Worm (Caenorhabditis elegans) whole organism, L2 larva: ENCODE results near the gene dcr-1.
A peak's percentile ranks its signal among the peaks of the same experiment; 100 is the strongest.

Experiments
- C34F6.9 ChIP-seq: fragments of 150-350 bp; optimal IDR thresholded peaks from 2 replicates; lab custom pipeline; 2014; ENCODE audit warnings: missing biosample characterization, missing genetic modification characterization
- F13H6.1 ChIP-seq: sonication (generic microtip); optimal IDR thresholded peaks from 2 replicates; lab custom pipeline; 2016; ENCODE audit warnings: missing genetic modification characterization, missing compliant biosample characterization
- R02D3.7 ChIP-seq: fragments of 150-350 bp; optimal IDR thresholded peaks from 2 replicates; lab custom pipeline; 2014; ENCODE audit warnings: missing biosample characterization, missing genetic modification characterization
- Y55F3AM.14 ChIP-seq: fragments of 200-800 bp; sonication (Bioruptor generic); optimal IDR thresholded peaks from 2 replicates; lab custom pipeline; 2018; ENCODE audit warnings: mild to moderate bottlenecking, missing genetic modification characterization, missing compliant biosample characterization
- ZK546.5 ChIP-seq: sonication (generic microtip); optimal IDR thresholded peaks from 2 replicates; lab custom pipeline; 2017; ENCODE audit warnings: missing biosample characterization, missing genetic modification characterization
- alr-1 ChIP-seq: fragments of 150-350 bp; optimal IDR thresholded peaks from 2 replicates; lab custom pipeline; 2014; ENCODE audit warnings: missing biosample characterization, missing genetic modification characterization
- ama-1 ChIP-seq: fragments of 150-350 bp; optimal IDR thresholded peaks from 2 replicates; lab custom pipeline; 2018; ENCODE audit warnings: inconsistent platforms
- blmp-1 ChIP-seq: sonication (generic microtip); optimal IDR thresholded peaks from 2 replicates; lab custom pipeline; 2017; ENCODE audit warnings: missing genetic modification characterization, mild to moderate bottlenecking, missing compliant biosample characterization, antibody characterized with exemption, moderate library complexity; ENCODE audit not compliant: insufficient read depth
- ceh-16 ChIP-seq: fragments of 150-350 bp; optimal IDR thresholded peaks from 2 replicates; lab custom pipeline; 2014; ENCODE audit warnings: missing biosample characterization, missing genetic modification characterization
- ceh-82 ChIP-seq: fragments of 150-350 bp; optimal IDR thresholded peaks from 2 replicates; lab custom pipeline; 2014; ENCODE audit warnings: missing biosample characterization, missing genetic modification characterization
- crh-2 ChIP-seq: sonication (generic microtip); optimal IDR thresholded peaks from 2 replicates; lab custom pipeline; 2017; ENCODE audit warnings: missing biosample characterization, missing genetic modification characterization
- dmd-4 ChIP-seq: sonication (generic microtip); optimal IDR thresholded peaks from 2 replicates; lab custom pipeline; 2017; ENCODE audit warnings: missing biosample characterization, missing genetic modification characterization
- elt-1 ChIP-seq: fragments of 150-350 bp; optimal IDR thresholded peaks from 2 replicates; lab custom pipeline; 2014; ENCODE audit warnings: missing biosample characterization, missing genetic modification characterization
- elt-3 ChIP-seq: sonication (generic microtip); optimal IDR thresholded peaks from 2 replicates; lab custom pipeline; 2017; ENCODE audit warnings: missing biosample characterization, missing genetic modification characterization
- fos-1 ChIP-seq: fragments of 150-350 bp; optimal IDR thresholded peaks from 2 replicates; lab custom pipeline; 2014; ENCODE audit warnings: missing biosample characterization, missing genetic modification characterization
- gmeb-1 ChIP-seq: fragments of 150-350 bp; optimal IDR thresholded peaks from 2 replicates; lab custom pipeline; 2014; ENCODE audit warnings: missing biosample characterization, missing genetic modification characterization
- lin-13 ChIP-seq: fragments of 150-350 bp; optimal IDR thresholded peaks from 2 replicates; lab custom pipeline; 2014; ENCODE audit warnings: missing biosample characterization, missing genetic modification reagents, missing genetic modification characterization
- lin-39 ChIP-seq: fragments of 150-350 bp; optimal IDR thresholded peaks from 2 replicates; lab custom pipeline; 2014; ENCODE audit warnings: missing biosample characterization, missing genetic modification reagents, missing genetic modification characterization
- lsy-2 ChIP-seq, 2 experiments: fragments of 150-350 bp in 1 of 2; sonication (generic microtip) in 1 of 2; optimal IDR thresholded peaks; 2 replicates each; lab custom pipeline; 2014 to 2017; ENCODE audit warnings: missing biosample characterization in 2 of 2, missing genetic modification characterization in 2 of 2
- mab-5 ChIP-seq: fragments of 150-350 bp; optimal IDR thresholded peaks from 2 replicates; lab custom pipeline; 2014; ENCODE audit warnings: missing biosample characterization, missing genetic modification characterization
- mbf-1 ChIP-seq: sonication (generic microtip); optimal IDR thresholded peaks from 2 replicates; lab custom pipeline; 2017; ENCODE audit warnings: missing biosample characterization, missing genetic modification characterization
- mdl-1 ChIP-seq, 2 experiments: fragments of 150-350 bp in 1 of 2; sonication (generic microtip) in 1 of 2; optimal IDR thresholded peaks; 2 replicates each; lab custom pipeline; 2017; ENCODE audit warnings: missing biosample characterization in 2 of 2, missing genetic modification characterization in 2 of 2
- nhr-10 ChIP-seq: sonication (generic microtip); optimal IDR thresholded peaks from 2 replicates; lab custom pipeline; 2017; ENCODE audit warnings: missing biosample characterization, missing genetic modification characterization
- nhr-11 ChIP-seq: fragments of 150-350 bp; optimal IDR thresholded peaks from 2 replicates; lab custom pipeline; 2014; ENCODE audit warnings: missing biosample characterization, missing genetic modification characterization
- nhr-12 ChIP-seq: fragments of 150-350 bp; optimal IDR thresholded peaks from 2 replicates; lab custom pipeline; 2014; ENCODE audit warnings: missing biosample characterization, missing genetic modification characterization
- nhr-21 ChIP-seq: fragments of 150-350 bp; optimal IDR thresholded peaks from 2 replicates; lab custom pipeline; 2014; ENCODE audit warnings: missing biosample characterization, missing genetic modification characterization
- nhr-23 ChIP-seq: fragments of 150-350 bp; optimal IDR thresholded peaks from 2 replicates; lab custom pipeline; 2014; ENCODE audit warnings: missing biosample characterization, missing genetic modification reagents, missing genetic modification characterization
- nhr-25 ChIP-seq: fragments of 150-350 bp; sonication (generic microtip); optimal IDR thresholded peaks from 3 replicates; lab custom pipeline; 2014; ENCODE audit warnings: missing biosample characterization, missing genetic modification characterization
- nhr-6 ChIP-seq: fragments of 150-350 bp; optimal IDR thresholded peaks from 2 replicates; lab custom pipeline; 2014; ENCODE audit warnings: missing biosample characterization, missing genetic modification characterization
- nhr-77 ChIP-seq: fragments of 150-350 bp; optimal IDR thresholded peaks from 2 replicates; lab custom pipeline; 2014; ENCODE audit warnings: missing biosample characterization, missing genetic modification characterization
- sem-4 ChIP-seq: fragments of 150-350 bp; optimal IDR thresholded peaks from 2 replicates; lab custom pipeline; 2014; ENCODE audit warnings: missing biosample characterization, missing genetic modification reagents, missing genetic modification characterization
- sma-3 ChIP-seq: sonication (generic microtip); optimal IDR thresholded peaks from 2 replicates; lab custom pipeline; 2016; ENCODE audit warnings: missing genetic modification reagents, missing genetic modification characterization, missing compliant biosample characterization
- sma-9 ChIP-seq, 2 experiments: fragments of 150-350 bp in 1 of 2; sonication (generic microtip) in 1 of 2; optimal IDR thresholded peaks; 2 replicates each; lab custom pipeline; 2014 to 2016; ENCODE audit warnings: missing genetic modification characterization in 2 of 2, mild to moderate bottlenecking in 1 of 2, missing biosample characterization in 1 of 2, missing compliant biosample characterization in 1 of 2, missing genetic modification reagents in 1 of 2, moderate library complexity in 1 of 2
- unc-39 ChIP-seq: fragments of 150-350 bp; optimal IDR thresholded peaks from 2 replicates; lab custom pipeline; 2014; ENCODE audit warnings: missing biosample characterization, missing genetic modification characterization
- unc-55 ChIP-seq: fragments of 150-350 bp; sonication (generic microtip); optimal IDR thresholded peaks from 3 replicates; lab custom pipeline; 2014; ENCODE audit warnings: missing biosample characterization, missing genetic modification reagents, missing genetic modification characterization
- unc-62 ChIP-seq: fragments of 150-350 bp; optimal IDR thresholded peaks from 2 replicates; lab custom pipeline; 2014; ENCODE audit warnings: missing biosample characterization, missing genetic modification reagents, missing genetic modification characterization
- ztf-1 ChIP-seq: fragments of 200-800 bp; sonication (Bioruptor generic); conservative IDR thresholded peaks from 2 replicates; pipeline ENCODE4 v1.3.6; 2022; ENCODE audit warnings: missing genetic modification characterization, missing compliant biosample characterization
- ztf-11 ChIP-seq: sonication (generic microtip); optimal IDR thresholded peaks from 2 replicates; lab custom pipeline; 2017; ENCODE audit warnings: missing biosample characterization, missing genetic modification characterization
- ztf-4 ChIP-seq: fragments of 150-350 bp; optimal IDR thresholded peaks from 2 replicates; lab custom pipeline; 2014; ENCODE audit warnings: missing biosample characterization, missing genetic modification characterization

dcr-1 gene

DNA sequence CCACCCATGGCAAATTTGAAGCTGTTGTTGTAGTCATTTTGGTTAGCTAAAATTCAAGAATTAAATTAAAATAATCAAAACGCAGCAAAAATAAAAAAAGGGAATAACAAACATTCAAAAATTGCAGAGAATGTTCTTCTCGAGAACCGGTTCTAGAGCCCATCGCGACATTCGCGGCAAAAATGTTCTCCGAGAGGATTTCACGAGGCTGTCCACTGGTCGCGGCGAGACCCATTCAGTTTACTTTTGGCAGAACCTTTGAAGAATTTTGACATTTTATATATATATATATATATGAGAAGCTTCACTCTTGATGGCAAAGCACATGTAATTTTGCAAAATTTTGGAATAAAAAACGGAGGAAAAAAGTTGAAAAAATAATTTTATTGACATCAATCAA is 50.6 kb downstream of the dcr-1 start, which contains the start of gene F44B9.8:
TSS of gene F44B9.8 (minus strand) at position 163 of the 400 bp plus-strand sequence.
- no peak for TF ChIP-seq ztf-11 (tag; lab: Kevin White, UChicago)
- no peak for TF ChIP-seq nhr-21 (tag; lab: Kevin White, UChicago)
- no peak for TF ChIP-seq nhr-77 (tag; lab: Kevin White, UChicago)
- no peak for TF ChIP-seq mab-5 (tag; lab: Kevin White, UChicago)
- no peak for TF ChIP-seq nhr-11 (tag; lab: Kevin White, UChicago)
- no peak for TF ChIP-seq ama-1 (lab: Kevin White, UChicago)
- no peak for TF ChIP-seq mdl-1 (tag; optimal IDR thresholded peaks at IDR 0.05; lab: Kevin White, UChicago)
- TF ChIP-seq blmp-1 (tag; lab: Kevin White, UChicago): peak; percentile 23
- TF ChIP-seq nhr-23 (tag; lab: Kevin White, UChicago): no peak
- TF ChIP-seq ZK546.5: no peak
- no peak for TF ChIP-seq mbf-1 (tag; lab: Kevin White, UChicago)
- TF ChIP-seq unc-55 (GFP tag; lab: Kevin White, UChicago): peak; percentile 72
- TF ChIP-seq ztf-1 (GFP tag; lab: Robert Waterston, UW): no peak
- TF ChIP-seq sma-9 (GFP tag; optimal IDR thresholded peaks at IDR 0.05; lab: Kevin White, UChicago): peak; percentile 50
- TF ChIP-seq sma-9 (tag; optimal IDR thresholded peaks at IDR 0.05; lab: Kevin White, UChicago): no peak
- no peak for TF ChIP-seq ztf-4
- TF ChIP-seq lsy-2 (tag; optimal IDR thresholded peaks at IDR 0.05; lab: Kevin White, UChicago): peak; percentile 15 to 83
- TF ChIP-seq C34F6.9 (tag; lab: Kevin White, UChicago): peak; percentile 41
- no peak for TF ChIP-seq ceh-82 (tag; lab: Kevin White, UChicago)
- TF ChIP-seq nhr-25 (tag; lab: Kevin White, UChicago): peak; percentile 75
- TF ChIP-seq alr-1 (tag; lab: Kevin White, UChicago): no peak
- TF ChIP-seq nhr-6 (tag; lab: Kevin White, UChicago): no peak
- TF ChIP-seq fos-1 (tag; lab: Kevin White, UChicago): peak; percentile 38
- TF ChIP-seq sem-4: peak; percentile 40
- TF ChIP-seq elt-3: no peak
- TF ChIP-seq lin-39 (tag; lab: Kevin White, UChicago): no peak
- peak; percentile 69 for TF ChIP-seq F13H6.1 (tag; lab: Kevin White, UChicago)
- TF ChIP-seq crh-2 (tag; lab: Kevin White, UChicago): peak; percentile 81
- TF ChIP-seq unc-39 (tag; lab: Kevin White, UChicago): no peak
- TF ChIP-seq gmeb-1 (tag; lab: Kevin White, UChicago): peak; percentile 71
- TF ChIP-seq sma-3 (GFP tag; lab: Kevin White, UChicago): peak; percentile 57
- no peak for TF ChIP-seq dmd-4 (tag; lab: Kevin White, UChicago)
- peak; percentile 63 for TF ChIP-seq lin-13 (GFP tag; lab: Kevin White, UChicago)
- TF ChIP-seq ceh-16 (tag; lab: Kevin White, UChicago): no peak

DNA sequence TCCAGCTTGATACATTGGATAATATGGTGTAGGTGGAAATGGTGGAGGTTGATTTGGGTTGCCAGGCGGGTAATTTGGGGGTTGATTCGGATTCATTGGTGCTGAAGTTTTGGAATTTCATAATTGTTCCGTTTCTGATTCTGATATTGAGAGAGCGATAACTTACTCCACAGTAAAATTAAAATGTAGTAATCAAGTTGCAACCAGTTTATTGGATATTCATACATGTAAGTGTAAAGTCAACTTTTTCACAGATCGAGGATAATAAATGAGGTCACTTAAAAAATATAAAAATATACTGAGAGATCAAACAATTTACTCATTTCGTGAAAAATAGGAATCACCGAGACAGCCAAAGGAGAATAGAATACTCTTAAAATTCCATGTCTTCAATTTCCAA is 52.1 kb downstream of the dcr-1 start, which contains the start of gene mdt-30:
TSS of gene mdt-30 (minus strand) at position 101 of the 400 bp plus-strand sequence.
- TF ChIP-seq mdl-1 (tag; optimal IDR thresholded peaks at IDR 0.05; lab: Kevin White, UChicago) (no peak), nhr-77 (tag; lab: Kevin White, UChicago) (no peak), unc-62 (GFP tag; lab: Kevin White, UChicago) (no peak), nhr-10 (tag; lab: Kevin White, UChicago) (no peak), C34F6.9 (tag; lab: Kevin White, UChicago) (no peak), elt-1 (no peak), sma-9 (GFP tag; optimal IDR thresholded peaks at IDR 0.05; lab: Kevin White, UChicago) (no peak), sma-9 (tag; optimal IDR thresholded peaks at IDR 0.05; lab: Kevin White, UChicago) (no peak), ztf-11 (tag; lab: Kevin White, UChicago) (no peak), nhr-12 (tag; lab: Kevin White, UChicago) (no peak), elt-3 (no peak), alr-1 (tag; lab: Kevin White, UChicago) (no peak), mab-5 (tag; lab: Kevin White, UChicago) (no peak), ceh-16 (tag; lab: Kevin White, UChicago) (no peak), unc-39 (tag; lab: Kevin White, UChicago) (no peak), fos-1 (tag; lab: Kevin White, UChicago) (no peak), sem-4 (no peak), lin-39 (tag; lab: Kevin White, UChicago) (no peak)

DNA sequence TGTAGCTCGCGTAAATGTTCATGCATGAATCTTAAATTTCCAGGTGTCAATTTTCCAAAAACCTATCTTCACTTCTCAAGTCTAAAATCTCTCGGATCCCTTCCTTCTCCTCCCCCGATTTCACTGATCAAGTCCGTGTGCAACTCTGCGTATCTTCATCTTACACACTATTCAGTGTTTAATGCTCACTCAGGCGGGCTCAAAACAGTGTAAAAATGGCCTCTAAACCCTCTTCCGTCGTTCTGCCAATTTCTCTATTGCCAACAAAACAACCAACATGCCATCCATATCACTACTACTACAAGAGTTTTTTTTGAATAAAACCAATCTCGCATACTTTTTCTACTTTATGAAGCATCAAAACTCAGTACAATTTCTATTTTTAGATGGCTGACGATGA is 58.0 kb downstream of the dcr-1 start, which contains the start of gene F44B9.2:
TSS of gene F44B9.2 (plus strand) at position 387 of the 400 bp plus-strand sequence.
- TF ChIP-seq alr-1 (tag; lab: Kevin White, UChicago): no peak
- no peak for TF ChIP-seq Y55F3AM.14 (GFP tag; lab: Kevin White, UChicago)
- no peak for TF ChIP-seq elt-1
- TF ChIP-seq F13H6.1 (tag; lab: Kevin White, UChicago): no peak
- no peak for TF ChIP-seq fos-1 (tag; lab: Kevin White, UChicago)
- TF ChIP-seq R02D3.7 (tag; lab: Kevin White, UChicago): no peak
- TF ChIP-seq elt-3: no peak
- no peak for TF ChIP-seq ztf-4
- TF ChIP-seq, all 48 proteins: peak for 0
